Worm (Caenorhabditis elegans): ENCODE results near the gene C06E2.2.

Gene C06E2.2

ce11 chrX:8835887-8836348 lies 43.5 kb upstream of the C06E2.2 start, which contains the start of gene C28G1.2 (continued):
- TF ChIP-seq ztf-11 (tag; optimal IDR thresholded peaks at IDR 0.05) (peak in 1 of 2 experiments; percentile 76), hlh-4 (tag; optimal IDR thresholded peaks at IDR 0.05) (peak; percentile 47), fos-1 (tag; optimal IDR thresholded peaks at IDR 0.05) (peak; percentile 76), efl-3 (GFP tag; optimal IDR thresholded peaks at IDR 0.05) (peak; percentile 80), ceh-8 (GFP tag; optimal IDR thresholded peaks at IDR 0.05) (peak; percentile 92), snpc-4 (tag; optimal IDR thresholded peaks at IDR 0.05) (peak; percentile 74), mab-9 (GFP tag; IDR thresholded peaks at IDR 0.05) (peak; percentile 87), lir-3 (tag; optimal IDR thresholded peaks at IDR 0.05; ENCODE audit: poor library complexity) (peak; percentile 91), nhr-77 (tag; optimal IDR thresholded peaks at IDR 0.05) (peak; percentile 86), nhr-237 (tag; optimal IDR thresholded peaks at IDR 0.05) (peak; percentile 84), skn-1 (tag; optimal IDR thresholded peaks at IDR 0.05) (peak; percentile 80), sox-4 (tag; optimal IDR thresholded peaks at IDR 0.05) (peak; percentile 92), ets-5 (GFP tag; IDR thresholded peaks at IDR 0.05) (no peak), ceh-82 (tag; optimal IDR thresholded peaks at IDR 0.05) (peak; percentile 76 to 90 (median 82)), egl-27 (tag; optimal IDR thresholded peaks at IDR 0.05) (peak; percentile 62), nhr-84 (tag; optimal IDR thresholded peaks at IDR 0.05) (no peak), sptf-1 (tag; optimal IDR thresholded peaks at IDR 0.05) (no peak), unc-98 (GFP tag; IDR thresholded peaks at IDR 0.05) (peak; percentile 65; the same call in 1 of the 2 replicates), nhr-47 (tag; optimal IDR thresholded peaks at IDR 0.05) (peak; percentile 96), pag-3 (tag; optimal IDR thresholded peaks at IDR 0.05; ENCODE audit: borderline replicate concordance, insufficient read depth) (peak; percentile 73), fkh-8 (tag; optimal IDR thresholded peaks at IDR 0.05) (peak; percentile 93), isw-1 (GFP tag; IDR thresholded peaks at IDR 0.05) (peak; percentile 83), F16B12.6 (tag; optimal IDR thresholded peaks at IDR 0.05) (peak; percentile 47), irx-1 (tag; optimal IDR thresholded peaks at IDR 0.05) (peak; percentile 93), xbp-1 (tag; optimal IDR thresholded peaks at IDR 0.05) (peak; percentile 95), ces-1 (GFP tag; optimal IDR thresholded peaks at IDR 0.05) (no peak), nhr-19 (GFP tag; conservative IDR thresholded peaks at IDR 0.05) (peak; percentile 94), nhr-85 (tag) (peak; percentile 96), ztf-4 (tag; optimal IDR thresholded peaks at IDR 0.05) (peak; percentile 87), blmp-1 (tag; optimal IDR thresholded peaks at IDR 0.05) (peak; percentile 41), nhr-11 (tag; optimal IDR thresholded peaks at IDR 0.05) (peak; percentile 60), hlh-17 (GFP tag; optimal IDR thresholded peaks at IDR 0.05; ENCODE audit: borderline replicate concordance) (no peak), unc-130 (tag; optimal IDR thresholded peaks at IDR 0.05) (peak; percentile 58), jun-1 (tag; optimal IDR thresholded peaks at IDR 0.05) (peak; percentile 80), snu-23 (GFP tag; optimal IDR thresholded peaks at IDR 0.05) (peak; percentile 98), efl-1 (optimal IDR thresholded peaks at IDR 0.05) (peak; percentile 74 to 78), efl-1 (GFP tag; optimal IDR thresholded peaks at IDR 0.05 in 1 of 2) (peak; percentile 49 to 96), mef-2 (tag; optimal IDR thresholded peaks at IDR 0.05) (peak; percentile 18), fkh-4 (tag; optimal IDR thresholded peaks at IDR 0.05; ENCODE audit: borderline replicate concordance) (peak; percentile 62), aly-2 (tag; optimal IDR thresholded peaks at IDR 0.05) (peak; percentile 86), lin-39 (tag; optimal IDR thresholded peaks at IDR 0.05) (peak; percentile 80), swsn-7 (tag; optimal IDR thresholded peaks at IDR 0.05) (peak; percentile 96), vab-15 (tag; optimal IDR thresholded peaks at IDR 0.05) (peak; percentile 7), aha-1 (tag; optimal IDR thresholded peaks at IDR 0.05) (peak; percentile 63), zag-1 (tag; optimal IDR thresholded peaks at IDR 0.05) (peak; percentile 71), unc-62 (GFP tag; optimal IDR thresholded peaks at IDR 0.05) (no peak), C34B4.2 (tag; optimal IDR thresholded peaks at IDR 0.05) (no peak), dsc-1 (tag; optimal IDR thresholded peaks at IDR 0.05) (peak; percentile 96), tbx-2 (tag; optimal IDR thresholded peaks at IDR 0.05) (peak; percentile 93), nhr-90 (tag; optimal IDR thresholded peaks at IDR 0.05; ENCODE audit: poor library complexity) (peak; percentile 95), nhr-12 (tag; optimal IDR thresholded peaks at IDR 0.05) (no peak), ama-1 (optimal IDR thresholded peaks at IDR 0.05) (peak; percentile 32), dpl-1 (GFP tag; optimal IDR thresholded peaks at IDR 0.05) (peak; percentile 63 to 74 (median 73))
